Fruit fly (Drosophila melanogaster): ENCODE results near the gene CG46320.

Gene CG46320

dm6 chr3L:5643733-5644132 lies 20.2 kb upstream of the CG46320 start:
- TF ChIP-seq Jra (GFP tag; optimal IDR thresholded peaks at IDR 0.05): no peak
- no peak for TF ChIP-seq sv (GFP tag; optimal IDR thresholded peaks at IDR 0.05)
- no peak for TF ChIP-seq CG9705 (GFP tag; optimal IDR thresholded peaks at IDR 0.05)
- TF ChIP-seq Mio (GFP tag; optimal IDR thresholded peaks at IDR 0.05): no peak
- TF ChIP-seq fru (GFP tag; optimal IDR thresholded peaks at IDR 0.05): no peak
- no peak for TF ChIP-seq psq (GFP tag; optimal IDR thresholded peaks at IDR 0.05)
- no peak for TF ChIP-seq jim (GFP tag; optimal IDR thresholded peaks at IDR 0.05)
- no peak for TF ChIP-seq h (GFP tag; optimal IDR thresholded peaks at IDR 0.05)
- TF ChIP-seq rgr (GFP tag; optimal IDR thresholded peaks at IDR 0.05): no peak
- no peak for TF ChIP-seq Hr78 (GFP tag; optimal IDR thresholded peaks at IDR 0.05)
- no peak for TF ChIP-seq dsf (GFP tag; optimal IDR thresholded peaks at IDR 0.05; ENCODE audit: borderline replicate concordance)
- no peak for TF ChIP-seq Dfd (GFP tag; optimal IDR thresholded peaks at IDR 0.05)
- no peak for TF ChIP-seq Hr83 (GFP tag; optimal IDR thresholded peaks at IDR 0.05; ENCODE audit: poor library complexity, severe bottlenecking)
- TF ChIP-seq Vsx2 (GFP tag; optimal IDR thresholded peaks at IDR 0.05; ENCODE audit: partially characterized antibody): no peak

DNA sequence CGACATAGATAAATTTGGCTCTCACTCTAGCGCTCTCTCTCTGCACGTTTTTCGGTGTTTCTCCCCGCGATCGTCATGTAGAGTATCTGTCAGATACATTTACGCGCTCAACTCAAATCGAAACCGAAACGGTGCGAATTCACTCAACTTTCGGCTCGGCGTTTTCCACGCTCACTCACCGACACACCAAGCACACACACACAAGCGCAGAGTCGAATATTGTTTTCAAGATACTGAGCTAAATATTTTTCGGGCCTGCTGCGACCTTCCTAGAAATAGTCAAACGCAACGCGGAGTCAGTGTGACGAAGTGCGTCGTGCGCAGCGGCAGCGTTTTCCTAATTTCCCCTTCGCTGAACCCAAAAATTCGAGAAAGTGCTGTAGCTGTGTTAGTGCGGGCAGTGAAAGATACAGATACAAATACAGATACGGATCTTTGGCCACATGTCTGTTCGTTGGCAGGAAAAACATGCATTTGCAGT lies 9.5 kb upstream of the CG46320 start, which contains the start of gene lin-28:
Gene lin-28 (plus strand): TSS at position 279 of the 481 bp plus-strand sequence.
- no peak for TF ChIP-seq br (GFP tag; optimal IDR thresholded peaks at IDR 0.05)
- no peak for TF ChIP-seq Vsx2 (GFP tag; optimal IDR thresholded peaks at IDR 0.05; ENCODE audit: partially characterized antibody)
- no peak for TF ChIP-seq h (GFP tag; optimal IDR thresholded peaks at IDR 0.05)
- TF ChIP-seq GATAd (GFP tag; optimal IDR thresholded peaks at IDR 0.05): no peak
- no peak for TF ChIP-seq lola (GFP tag; optimal IDR thresholded peaks at IDR 0.05)
- TF ChIP-seq Sp1 (GFP tag; optimal IDR thresholded peaks at IDR 0.05): no peak
- no peak for TF ChIP-seq Rel (GFP tag; optimal IDR thresholded peaks at IDR 0.05)
- no peak for TF ChIP-seq Rel (tag; optimal IDR thresholded peaks at IDR 0.05)
- no peak for TF ChIP-seq Jra (GFP tag; optimal IDR thresholded peaks at IDR 0.05)
- no peak for TF ChIP-seq usp (GFP tag; optimal IDR thresholded peaks at IDR 0.05)
- TF ChIP-seq Mio (GFP tag; optimal IDR thresholded peaks at IDR 0.05): no peak
- no peak for TF ChIP-seq sv (GFP tag; optimal IDR thresholded peaks at IDR 0.05)
- TF ChIP-seq N (GFP tag; optimal IDR thresholded peaks at IDR 0.05): no peak
- no peak for TF ChIP-seq CG32264 (GFP tag; optimal IDR thresholded peaks at IDR 0.05)
- no peak for TF ChIP-seq Dfd (GFP tag; optimal IDR thresholded peaks at IDR 0.05)
- no peak for TF ChIP-seq HLH106 (tag; optimal IDR thresholded peaks at IDR 0.05)

DNA sequence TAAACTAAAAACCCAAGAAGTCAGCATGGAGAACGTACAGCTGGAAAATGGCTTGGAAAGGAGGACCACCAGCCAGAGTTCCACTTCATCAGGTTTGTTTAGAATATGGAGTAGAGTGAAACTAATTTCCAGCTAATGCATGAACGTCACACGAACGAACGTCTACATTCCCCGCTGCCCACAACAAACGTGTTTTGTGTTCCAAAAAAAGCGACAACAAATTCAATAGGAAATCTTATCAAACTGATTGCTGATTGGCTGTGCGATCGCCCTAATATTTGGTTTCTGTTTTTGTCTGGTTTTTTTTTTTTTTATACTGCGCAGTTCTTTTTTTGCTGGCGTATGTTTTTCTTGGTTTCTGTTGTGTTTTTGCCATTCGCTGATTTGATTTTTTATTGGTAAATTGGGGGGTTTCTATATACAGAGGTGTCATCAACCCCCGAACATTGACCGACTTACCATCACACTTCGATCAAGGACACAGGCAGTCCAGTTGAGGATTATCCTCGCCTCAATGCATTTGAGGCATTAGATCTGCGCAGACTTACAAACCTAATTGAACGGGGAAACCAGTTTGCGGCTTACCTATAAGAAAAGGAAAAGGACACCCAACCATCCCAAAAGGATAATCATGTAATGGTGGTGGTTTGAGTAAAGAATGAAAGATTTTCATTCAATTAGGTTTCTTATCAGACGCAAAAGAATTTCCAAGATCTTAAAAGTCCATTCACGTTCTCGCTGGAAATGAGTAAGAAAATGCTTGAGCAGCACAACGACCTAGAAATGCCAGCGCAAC lies 8.8 kb upstream of the CG46320 start:
- no peak for TF ChIP-seq Rel (GFP tag; optimal IDR thresholded peaks at IDR 0.05)
- peak; percentile 84 for TF ChIP-seq Rel (tag; optimal IDR thresholded peaks at IDR 0.05)
- TF ChIP-seq br (GFP tag; optimal IDR thresholded peaks at IDR 0.05): no peak
- TF ChIP-seq OdsH (GFP tag; optimal IDR thresholded peaks at IDR 0.05): no peak
- TF ChIP-seq psq (GFP tag; optimal IDR thresholded peaks at IDR 0.05): peak; percentile 48
- peak; percentile 4 for TF ChIP-seq CrebA (GFP tag; optimal IDR thresholded peaks at IDR 0.05; ENCODE audit: borderline replicate concordance)

DNA sequence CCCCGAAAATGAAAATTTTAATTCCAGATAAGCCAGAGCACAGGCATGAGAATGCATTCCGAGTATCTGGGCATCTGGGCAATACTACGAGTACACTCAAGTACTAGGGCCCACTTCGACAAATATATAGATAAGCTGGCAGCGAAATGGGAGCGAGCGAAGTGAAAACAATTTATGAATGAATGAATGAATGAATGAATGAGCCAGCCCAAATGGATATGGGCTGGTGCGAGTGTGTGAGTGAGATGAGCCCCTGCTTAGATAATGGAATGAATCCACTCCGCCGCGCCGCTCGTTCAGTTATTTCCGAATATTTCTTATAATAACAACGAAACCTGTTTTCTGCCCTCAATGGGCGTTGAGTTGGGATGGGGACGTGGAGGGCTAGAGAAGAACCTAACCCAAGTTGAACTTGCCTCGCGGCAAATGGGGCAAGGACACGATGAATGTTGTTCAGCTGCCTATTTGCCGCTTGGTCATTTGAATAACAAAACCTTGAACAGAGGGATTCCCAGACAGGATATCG lies 8.1 kb upstream of the CG46320 start:
- TF ChIP-seq fru (GFP tag; optimal IDR thresholded peaks at IDR 0.05): no peak

dm6 chr3L:5657221-5657963 lies 6.5 kb upstream of the CG46320 start, which contains the start of gene sif:
Gene sif (plus strand): TSS chr3L:5657913.
- TF ChIP-seq Myc (optimal IDR thresholded peaks at IDR 0.05): no peak
- no peak for TF ChIP-seq Abd-B (GFP tag; optimal IDR thresholded peaks at IDR 0.05)
- no peak for TF ChIP-seq psq (GFP tag; optimal IDR thresholded peaks at IDR 0.05)
- no peak for TF ChIP-seq dmrt93B (GFP tag; optimal IDR thresholded peaks at IDR 0.05)
- no peak for TF ChIP-seq rgr (GFP tag; optimal IDR thresholded peaks at IDR 0.05)
- no peak for TF ChIP-seq pan (optimal IDR thresholded peaks at IDR 0.05)
- TF ChIP-seq CG9705 (GFP tag; optimal IDR thresholded peaks at IDR 0.05): no peak
- TF ChIP-seq usp (GFP tag; optimal IDR thresholded peaks at IDR 0.05): no peak
